Fruit fly (Drosophila melanogaster) whole organism, prepupa: Measurements from ENCODE around the gene timeout.

Source experiments
- Blimp-1 ChIP-seq: fragments of 200-800 bp; sonication (Bioruptor generic); optimal IDR thresholded peaks from 3 replicates; lab custom pipeline; 2017; ENCODE audit warnings: missing biosample characterization, missing genetic modification characterization, mild to moderate bottlenecking, moderate library complexity, missing genetic modification reagents
- CG10669 ChIP-seq: fragments of 200-800 bp; sonication (Bioruptor generic); optimal IDR thresholded peaks from 3 replicates; lab custom pipeline; 2018; ENCODE audit warnings: missing biosample characterization, mild to moderate bottlenecking, missing genetic modification characterization, moderate library complexity
- CG11294 ChIP-seq: fragments of 200-800 bp; sonication (Bioruptor generic); IDR thresholded peaks from 2 replicates; pipeline ENCODE4 v1.3.6; 2022; ENCODE audit warnings: missing biosample characterization, missing genetic modification characterization
- CG11762 ChIP-seq: fragments of 200-800 bp; sonication (Bioruptor generic); optimal IDR thresholded peaks from 3 replicates; lab custom pipeline; 2016; ENCODE audit warnings: missing biosample characterization, missing genetic modification characterization; ENCODE audit not compliant: insufficient read depth
- CG15336 ChIP-seq: fragments of 200-800 bp; sonication (Bioruptor generic); IDR thresholded peaks from 2 replicates; pipeline ENCODE4 v1.3.6; 2022; ENCODE audit warnings: missing biosample characterization, missing genetic modification characterization
- CG1621 ChIP-seq: fragments of 200-800 bp; sonication (Bioruptor generic); optimal IDR thresholded peaks from 3 replicates; lab custom pipeline; 2018; ENCODE audit warnings: missing biosample characterization, mild to moderate bottlenecking, missing genetic modification characterization
- CG31627 ChIP-seq: fragments of 200-800 bp; sonication (Bioruptor generic); optimal IDR thresholded peaks from 3 replicates; lab custom pipeline; 2016; ENCODE audit warnings: missing biosample characterization, missing genetic modification characterization
- Eip93F ChIP-seq: fragments of 200-800 bp; sonication (Bioruptor generic); optimal IDR thresholded peaks from 2 replicates; lab custom pipeline; 2016; ENCODE audit warnings: missing biosample characterization, mild to moderate bottlenecking, missing genetic modification characterization
- Gug ChIP-seq: fragments of 200-800 bp; sonication (Bioruptor generic); IDR thresholded peaks from 2 replicates; pipeline ENCODE4 v1.3.6; 2022; ENCODE audit warnings: missing biosample characterization, missing genetic modification characterization
- Met ChIP-seq: fragments of 200-800 bp; sonication (Bioruptor generic); optimal IDR thresholded peaks from 3 replicates; lab custom pipeline; 2016; ENCODE audit warnings: missing biosample characterization, missing genetic modification characterization
- pdm3 ChIP-seq: fragments of 200-800 bp; sonication (Bioruptor generic); optimal IDR thresholded peaks from 3 replicates; lab custom pipeline; 2016; ENCODE audit warnings: missing biosample characterization, missing genetic modification characterization
- svp ChIP-seq: fragments of 200-800 bp; sonication (Bioruptor generic); peaks from one replicate; lab custom pipeline; 2016; ENCODE audit warnings: missing biosample characterization, missing genetic modification characterization
- topi ChIP-seq: fragments of 200-800 bp; sonication (Bioruptor generic); optimal IDR thresholded peaks from 3 replicates; lab custom pipeline; 2016; ENCODE audit warnings: missing biosample characterization, missing genetic modification characterization
- vri ChIP-seq: fragments of 200-800 bp; sonication (Bioruptor generic); optimal IDR thresholded peaks from 3 replicates; lab custom pipeline; 2016; ENCODE audit warnings: missing biosample characterization, mild to moderate bottlenecking, missing genetic modification characterization

timeout gene

dm6 chr3R:13208451-13208850 is 120.0 kb downstream of the timeout start:
- no peak for TF ChIP-seq CG15336 (GFP tag; lab: Robert Waterston, UW)
- no peak for TF ChIP-seq CG31627 (GFP tag; lab: Kevin White, UChicago)
- TF ChIP-seq Eip93F (GFP tag; lab: Kevin White, UChicago): no peak
- TF ChIP-seq CG1621 (tag; lab: Kevin White, UChicago): no peak
- TF ChIP-seq CG11294 (GFP tag; lab: Robert Waterston, UW): no peak
- no peak for TF ChIP-seq Met
- no peak for TF ChIP-seq Gug (GFP tag; lab: Robert Waterston, UW)
- TF ChIP-seq topi: no peak
- no peak for TF ChIP-seq CG11762
- TF ChIP-seq vri (GFP tag; lab: Kevin White, UChicago): no peak
- TF ChIP-seq svp (GFP tag; lab: Kevin White, UChicago): no peak
- TF ChIP-seq CG10669 (GFP tag; lab: Kevin White, UChicago): no peak
- TF ChIP-seq pdm3 (GFP tag; lab: Kevin White, UChicago): no peak
- no peak for TF ChIP-seq Blimp-1 (GFP tag; lab: Kevin White, UChicago)
